Fruit fly (Drosophila melanogaster): ENCODE data around the gene CG3662.

CG3662 gene

DNA sequence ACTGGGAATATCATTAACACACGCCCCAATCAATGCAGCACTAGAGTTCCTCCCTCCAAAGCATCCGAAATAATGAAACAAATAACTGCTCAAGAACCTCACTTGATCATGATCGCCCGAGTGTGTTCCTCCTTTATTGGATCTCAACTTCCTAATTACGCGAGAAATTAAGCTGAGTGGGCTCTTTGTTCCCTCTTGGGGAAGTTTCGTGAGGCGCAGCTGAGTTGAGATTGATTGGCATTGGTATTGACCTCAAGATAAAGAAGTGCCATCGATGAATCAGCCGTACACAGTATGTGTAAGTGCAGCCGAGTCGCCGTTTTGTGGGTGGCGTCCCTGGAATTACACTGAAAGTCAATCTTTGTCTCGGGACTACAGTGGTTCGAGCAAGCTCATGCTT, 21.8 kb downstream of the CG3662 start:
- TF ChIP-seq psq (optimal IDR thresholded peaks at IDR 0.05), result no peak
- TF ChIP-seq Sin3A (optimal IDR thresholded peaks at IDR 0.05), result no peak
- no peak for TF ChIP-seq Myc (optimal IDR thresholded peaks at IDR 0.05)
- TF ChIP-seq h (optimal IDR thresholded peaks at IDR 0.05), result no peak
- no peak for TF ChIP-seq insv (optimal IDR thresholded peaks at IDR 0.05)
- TF ChIP-seq ttk (optimal IDR thresholded peaks at IDR 0.05), result no peak

DNA sequence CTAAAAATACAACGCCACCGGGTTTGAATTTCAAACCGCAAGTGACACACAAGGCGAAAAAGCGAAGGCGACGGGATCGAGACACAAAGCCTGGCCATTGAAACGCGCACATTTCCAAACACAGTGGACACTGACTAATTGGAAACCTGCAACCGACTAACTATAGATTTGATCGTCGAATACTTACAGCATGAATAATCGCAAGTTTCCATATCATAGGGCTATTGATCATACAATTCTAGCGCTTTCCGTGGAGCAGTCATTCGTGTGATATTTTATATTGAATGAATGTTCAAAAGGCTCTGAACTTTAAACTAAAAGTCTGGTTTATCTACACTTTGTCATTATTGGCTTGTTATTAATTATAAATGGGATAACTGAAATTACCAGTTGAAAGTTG, 22.2 kb downstream of the CG3662 start:
- TF ChIP-seq Myc (optimal IDR thresholded peaks at IDR 0.05) (no peak), ttk (optimal IDR thresholded peaks at IDR 0.05) (no peak), h (optimal IDR thresholded peaks at IDR 0.05) (no peak), Sin3A (optimal IDR thresholded peaks at IDR 0.05) (no peak), insv (optimal IDR thresholded peaks at IDR 0.05) (no peak), psq (optimal IDR thresholded peaks at IDR 0.05) (no peak)

DNA sequence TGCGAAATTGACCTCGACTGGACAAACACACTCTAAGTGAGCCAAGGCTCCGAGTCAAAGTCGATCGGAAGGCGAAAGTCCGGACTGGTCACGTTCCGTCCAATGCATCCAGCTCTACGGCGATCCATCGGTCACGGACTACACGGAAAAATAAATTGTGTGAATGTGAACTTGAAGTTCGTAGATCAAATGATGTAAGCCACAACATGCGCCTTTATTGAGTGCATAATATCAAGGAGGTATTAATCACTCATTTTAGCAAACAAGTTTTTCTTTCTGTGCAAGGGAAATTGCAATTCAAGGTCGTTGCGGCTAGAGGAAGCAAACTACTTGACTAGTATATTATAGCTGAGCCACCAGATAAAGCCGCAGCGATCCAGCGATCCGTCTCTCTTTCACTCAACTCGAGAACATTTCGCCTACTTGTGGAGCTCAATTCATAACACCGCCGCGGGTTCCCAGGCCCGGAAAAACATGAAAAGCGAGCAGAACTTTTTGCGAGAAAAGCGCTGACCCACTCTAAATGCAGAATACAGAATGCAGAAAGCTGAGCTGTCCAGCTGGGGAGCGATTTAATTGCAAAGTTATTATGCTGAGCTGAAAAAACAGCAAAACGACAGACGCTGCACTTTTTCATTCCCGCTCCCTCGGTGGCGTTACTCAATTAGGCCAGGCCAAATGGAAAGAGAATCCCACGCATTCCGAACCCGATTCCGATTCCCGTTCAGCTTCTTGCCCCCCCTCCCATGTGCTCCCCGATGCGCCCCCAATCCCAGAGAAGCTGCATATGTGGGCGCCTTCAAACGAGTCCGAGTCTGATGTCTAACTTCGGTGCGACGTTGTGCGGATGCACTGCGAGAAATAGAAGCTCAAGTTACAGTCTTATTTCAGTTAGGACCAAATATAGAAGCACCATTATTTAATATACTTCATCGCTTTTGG, 23.0 kb downstream of the CG3662 start:
- TF ChIP-seq h (optimal IDR thresholded peaks at IDR 0.05) (no peak), Myc (optimal IDR thresholded peaks at IDR 0.05) (no peak), psq (optimal IDR thresholded peaks at IDR 0.05) (no peak), ttk (optimal IDR thresholded peaks at IDR 0.05) (no peak), insv (optimal IDR thresholded peaks at IDR 0.05) (no peak), Sin3A (optimal IDR thresholded peaks at IDR 0.05) (no peak)

DNA sequence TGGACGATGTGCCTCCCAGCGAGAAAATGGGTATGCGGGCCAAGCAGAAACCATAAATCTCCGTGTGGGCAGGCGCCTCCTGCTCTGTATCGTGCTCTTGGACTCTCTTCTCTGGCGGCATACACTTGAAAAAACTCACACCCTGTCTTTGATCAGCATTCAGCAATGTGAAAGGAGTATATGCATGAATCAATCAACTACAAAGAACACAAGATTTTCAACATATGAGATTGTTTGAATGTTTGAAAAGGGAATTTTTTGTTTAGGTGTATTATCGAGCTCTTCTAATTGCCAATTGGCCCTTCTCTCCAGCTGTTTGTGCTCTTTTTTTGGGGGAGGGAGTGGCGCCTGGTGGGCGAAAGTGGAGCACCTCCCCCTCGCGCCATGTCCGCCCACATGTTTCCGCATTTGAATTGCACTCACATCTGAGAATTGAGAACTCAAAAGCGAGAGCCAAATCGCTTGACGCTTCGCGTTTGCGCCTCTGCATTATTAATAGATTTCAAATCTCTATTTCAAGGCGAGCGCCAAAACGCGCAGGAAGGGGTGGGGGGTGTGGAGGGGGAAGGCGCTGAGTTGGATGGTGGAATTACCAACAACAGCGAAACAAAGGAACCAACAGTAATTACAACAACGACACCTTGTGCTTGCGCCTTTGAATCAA, 24.4 kb downstream of the CG3662 start:
- no peak for TF ChIP-seq h (optimal IDR thresholded peaks at IDR 0.05)

- no peak for TF ChIP-seq psq (optimal IDR thresholded peaks at IDR 0.05)
- no peak for TF ChIP-seq ttk (optimal IDR thresholded peaks at IDR 0.05)
- TF ChIP-seq h (optimal IDR thresholded peaks at IDR 0.05), result no peak
- no peak for TF ChIP-seq Sin3A (optimal IDR thresholded peaks at IDR 0.05)
- no peak for TF ChIP-seq Myc (optimal IDR thresholded peaks at IDR 0.05)
- no peak for TF ChIP-seq insv (optimal IDR thresholded peaks at IDR 0.05)
Observed at dm6 chr2L:846167-846868, 25.2 kb downstream of the CG3662 start.

DNA sequence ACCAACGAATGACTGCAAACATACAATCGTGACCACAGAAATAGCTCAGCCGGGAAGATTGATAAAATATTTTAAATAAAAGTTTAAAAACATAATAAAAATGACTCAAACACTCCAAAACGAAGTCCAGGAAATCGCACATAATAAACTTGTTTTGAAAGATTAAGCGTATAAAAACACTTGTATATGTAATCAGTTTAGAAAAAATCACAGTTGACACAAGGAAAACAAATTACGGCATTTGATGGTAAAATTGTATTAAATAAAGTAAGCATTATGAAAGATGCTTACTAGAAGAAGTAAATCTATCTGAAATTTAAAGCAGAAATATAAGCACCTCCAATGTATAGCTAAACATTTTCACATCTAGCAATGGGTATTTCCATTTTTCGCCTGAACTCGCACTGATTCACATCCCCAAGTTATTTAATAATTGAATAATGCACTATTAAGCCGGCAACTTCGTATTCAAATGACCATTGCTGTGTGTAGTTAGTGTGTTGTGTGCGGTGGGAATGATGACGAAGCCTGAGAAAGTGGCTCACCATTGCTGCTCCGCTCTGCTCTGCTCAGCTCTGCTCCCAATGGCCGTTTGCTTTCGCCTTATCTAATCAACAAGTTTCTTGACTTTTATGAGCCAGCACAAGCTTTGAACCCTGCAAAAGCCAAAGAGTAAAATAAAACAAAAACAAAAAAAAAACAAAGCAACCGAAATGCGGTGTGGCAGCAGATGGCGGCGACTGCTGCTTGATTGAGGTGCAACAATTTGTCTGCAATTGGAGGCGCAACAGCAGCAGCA, 26.3 kb downstream of the CG3662 start:
- no peak for TF ChIP-seq insv (optimal IDR thresholded peaks at IDR 0.05)
- no peak for TF ChIP-seq psq (optimal IDR thresholded peaks at IDR 0.05)
- TF ChIP-seq h (optimal IDR thresholded peaks at IDR 0.05), result no peak
- no peak for TF ChIP-seq Myc (optimal IDR thresholded peaks at IDR 0.05)
- TF ChIP-seq Sin3A (optimal IDR thresholded peaks at IDR 0.05), result no peak
- no peak for TF ChIP-seq ttk (optimal IDR thresholded peaks at IDR 0.05)

- TF ChIP-seq h (optimal IDR thresholded peaks at IDR 0.05), result no peak
- TF ChIP-seq Myc (optimal IDR thresholded peaks at IDR 0.05), result no peak
- no peak for TF ChIP-seq Sin3A (optimal IDR thresholded peaks at IDR 0.05)
- no peak for TF ChIP-seq insv (optimal IDR thresholded peaks at IDR 0.05)
- TF ChIP-seq psq (optimal IDR thresholded peaks at IDR 0.05), result no peak
- no peak for TF ChIP-seq ttk (optimal IDR thresholded peaks at IDR 0.05)
Observed at dm6 chr2L:847988-848622, 27.0 kb downstream of the CG3662 start.

dm6 chr2L:849138-849744, 28.2 kb downstream of the CG3662 start:
- no peak for TF ChIP-seq Myc (optimal IDR thresholded peaks at IDR 0.05)
- no peak for TF ChIP-seq Sin3A (optimal IDR thresholded peaks at IDR 0.05)
- no peak for TF ChIP-seq insv (optimal IDR thresholded peaks at IDR 0.05)
- TF ChIP-seq h (optimal IDR thresholded peaks at IDR 0.05), result no peak
- TF ChIP-seq ttk (optimal IDR thresholded peaks at IDR 0.05), result no peak
- TF ChIP-seq psq (optimal IDR thresholded peaks at IDR 0.05), result no peak

- TF ChIP-seq insv (optimal IDR thresholded peaks at IDR 0.05) (no peak), ttk (optimal IDR thresholded peaks at IDR 0.05) (peak; percentile 97)
Observed at dm6 chr2L:849787-850512, 28.9 kb downstream of the CG3662 start.

dm6 chr2L:850727-851257, 29.7 kb downstream of the CG3662 start, which contains the start of gene drongo:
TSS of gene drongo (minus strand) at chr2L:851071.
- TF ChIP-seq psq (optimal IDR thresholded peaks at IDR 0.05) (no peak), insv (optimal IDR thresholded peaks at IDR 0.05) (no peak)

Data from Kc167 (cell line).